Worm (Caenorhabditis elegans): ENCODE data around the gene Y54G2A.76.

DNA sequence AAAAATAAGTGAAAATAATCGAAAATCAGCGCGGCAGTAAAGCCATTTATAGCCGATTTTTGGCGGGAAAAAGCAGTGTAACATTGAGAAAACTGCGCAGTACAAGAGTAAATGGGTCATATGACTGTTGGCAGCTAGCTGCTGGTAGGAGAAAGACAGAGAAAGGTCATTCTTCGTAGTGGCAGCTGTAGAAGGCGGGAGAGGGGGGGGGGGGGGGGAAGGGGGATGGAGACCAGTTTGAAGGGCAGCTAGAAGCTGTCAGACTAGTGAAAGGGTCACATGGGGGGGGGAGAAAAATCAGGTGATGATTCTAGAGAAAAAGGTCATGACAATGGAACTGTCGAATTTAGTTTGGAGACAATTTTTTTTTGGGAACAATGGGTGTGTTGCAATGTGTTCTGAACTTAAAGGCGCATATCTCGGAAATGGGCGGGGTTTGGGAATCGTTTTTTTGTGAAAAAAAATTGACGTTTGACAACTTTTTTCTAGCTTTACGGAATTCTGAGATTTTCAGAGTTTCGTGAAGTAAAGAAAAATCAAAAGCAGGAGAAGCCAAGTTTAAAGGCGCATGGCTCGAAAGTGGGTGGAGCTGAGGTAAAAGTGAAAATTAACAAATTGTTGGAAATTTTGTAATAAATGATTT lies 36.9 kb upstream of the Y54G2A.76 start:
- no peak for TF ChIP-seq lin-39 (tag; optimal IDR thresholded peaks at IDR 0.05)
- no peak for TF ChIP-seq nhr-48 (tag; optimal IDR thresholded peaks at IDR 0.05)

Data from whole organism, L4 larva.